Worm (Caenorhabditis elegans) whole organism, young adult: ENCODE results near the gene sulp-8.

Experiments used
- B0019.2 ChIP-seq: fragments of 200-800 bp; sonication (Bioruptor generic); conservative IDR thresholded peaks from 2 replicates; pipeline ENCODE4 v1.3.6; 2022; ENCODE audit warnings: missing genetic modification reagents, missing genetic modification characterization, missing compliant biosample characterization
- F22D6.2 ChIP-seq: sonication (generic microtip); optimal IDR thresholded peaks from 2 replicates; lab custom pipeline; 2016; ENCODE audit warnings: mild to moderate bottlenecking, missing genetic modification characterization, missing compliant biosample characterization
- F33H1.4 ChIP-seq: fragments of 200-800 bp; sonication (Bioruptor generic); IDR thresholded peaks from 2 replicates; pipeline ENCODE4 v1.3.6; 2022; ENCODE audit warnings: missing genetic modification reagents, missing genetic modification characterization, missing compliant biosample characterization
- K11D2.4 ChIP-seq: fragments of 200-800 bp; sonication (Bioruptor generic); IDR thresholded peaks from 2 replicates; pipeline ENCODE4 v1.3.6; 2022; ENCODE audit warnings: missing genetic modification reagents, missing genetic modification characterization, missing compliant biosample characterization
- K12H6.12 ChIP-seq: fragments of 200-800 bp; sonication (Bioruptor generic); optimal IDR thresholded peaks from 2 replicates; lab custom pipeline; 2018; ENCODE audit warnings: mild to moderate bottlenecking, missing genetic modification characterization, missing compliant biosample characterization
- T07F8.4 ChIP-seq: sonication (generic microtip); optimal IDR thresholded peaks from 2 replicates; lab custom pipeline; 2016; ENCODE audit warnings: mild to moderate bottlenecking, missing genetic modification characterization, moderate library complexity, missing compliant biosample characterization
- T26A5.8 ChIP-seq: sonication (generic microtip); optimal IDR thresholded peaks from 2 replicates; lab custom pipeline; 2016; ENCODE audit warnings: missing genetic modification characterization, missing compliant biosample characterization
- Y53F4B.3 ChIP-seq: fragments of 200-800 bp; sonication (Bioruptor generic); IDR thresholded peaks from 2 replicates; pipeline ENCODE4 v1.3.6; 2022; ENCODE audit warnings: missing genetic modification reagents, missing genetic modification characterization, missing compliant biosample characterization
- Y95B8A.8 ChIP-seq: fragments of 200-800 bp; sonication (Bioruptor generic); IDR thresholded peaks from 2 replicates; pipeline ENCODE4 v1.3.6; 2022; ENCODE audit warnings: missing genetic modification reagents, missing genetic modification characterization, missing compliant biosample characterization
- ZK185.1 ChIP-seq: sonication (generic microtip); optimal IDR thresholded peaks from 2 replicates; lab custom pipeline; 2016; ENCODE audit warnings: mild to moderate bottlenecking, missing genetic modification characterization, missing compliant biosample characterization; ENCODE audit not compliant: poor library complexity, severe bottlenecking
- athp-1 ChIP-seq: sonication (generic microtip); optimal IDR thresholded peaks from 2 replicates; lab custom pipeline; 2017; ENCODE audit warnings: mild to moderate bottlenecking, missing genetic modification characterization, missing compliant biosample characterization
- ceh-40 ChIP-seq: fragments of 200-800 bp; sonication (Bioruptor generic); IDR thresholded peaks from 2 replicates; pipeline ENCODE4 v1.3.6; 2022; ENCODE audit warnings: missing genetic modification characterization, missing compliant biosample characterization
- chd-7 ChIP-seq: sonication (generic microtip); optimal IDR thresholded peaks from 2 replicates; lab custom pipeline; 2016; ENCODE audit warnings: mild to moderate bottlenecking, missing genetic modification characterization, moderate library complexity, missing compliant biosample characterization
- die-1 ChIP-seq: sonication (generic microtip); optimal IDR thresholded peaks from 2 replicates; lab custom pipeline; 2016; ENCODE audit warnings: missing genotype, mild to moderate bottlenecking, missing genetic modification characterization, missing compliant biosample characterization
- dox-1 ChIP-seq: fragments of 200-800 bp; sonication (Bioruptor generic); IDR thresholded peaks from 2 replicates; pipeline ENCODE4 v1.3.6; 2022; ENCODE audit warnings: missing genetic modification reagents, missing genetic modification characterization, missing compliant biosample characterization
- dpff-1 ChIP-seq: sonication (generic microtip); optimal IDR thresholded peaks from 2 replicates; lab custom pipeline; 2017; ENCODE audit warnings: mild to moderate bottlenecking, missing genetic modification characterization, missing compliant biosample characterization
- dpl-1 ChIP-seq: fragments of 150-350 bp; optimal IDR thresholded peaks from 2 replicates; lab custom pipeline; 2014; ENCODE audit warnings: missing biosample characterization, missing genetic modification reagents, missing genetic modification characterization
- efl-1 ChIP-seq: fragments of 150-350 bp; optimal IDR thresholded peaks from 2 replicates; lab custom pipeline; 2014; ENCODE audit warnings: missing biosample characterization, missing genetic modification reagents, missing genetic modification characterization
- egrh-3 ChIP-seq: fragments of 200-800 bp; sonication (Bioruptor generic); IDR thresholded peaks from 2 replicates; pipeline ENCODE4 v1.3.6; 2022; ENCODE audit warnings: missing genetic modification reagents, missing genetic modification characterization, missing compliant biosample characterization
- hmg-1.2 ChIP-seq: fragments of 200-800 bp; sonication (Bioruptor generic); IDR thresholded peaks from 2 replicates; pipeline ENCODE4 v1.3.6; 2022; ENCODE audit warnings: missing genetic modification reagents, missing genetic modification characterization, missing compliant biosample characterization
- hmg-20 ChIP-seq: fragments of 200-800 bp; sonication (Bioruptor generic); IDR thresholded peaks from 2 replicates; pipeline ENCODE4 v1.3.6; 2022; ENCODE audit warnings: missing genetic modification reagents, missing genetic modification characterization, missing compliant biosample characterization
- hrde-1 ChIP-seq: sonication (generic microtip); optimal IDR thresholded peaks from 2 replicates; lab custom pipeline; 2016; ENCODE audit warnings: missing genetic modification characterization, mild to moderate bottlenecking, missing compliant biosample characterization, moderate library complexity, missing genotype, missing genetic modification reagents, borderline replicate concordance
- hsf-1 ChIP-seq: fragments of 200-800 bp; sonication (Bioruptor generic); IDR thresholded peaks from 2 replicates; pipeline ENCODE4 v1.3.6; 2022; ENCODE audit warnings: missing genetic modification reagents, missing genetic modification characterization, missing compliant biosample characterization
- lin-54 ChIP-seq: fragments of 200-800 bp; sonication (Bioruptor generic); optimal IDR thresholded peaks from 2 replicates; lab custom pipeline; 2018; ENCODE audit warnings: mild to moderate bottlenecking, missing genetic modification characterization, missing compliant biosample characterization
- lir-1 ChIP-seq: fragments of 200-800 bp; sonication (Bioruptor generic); conservative IDR thresholded peaks from 2 replicates; pipeline ENCODE4 v1.3.6; 2022; ENCODE audit warnings: missing genetic modification reagents, missing genetic modification characterization, missing compliant biosample characterization
- madf-6 ChIP-seq: fragments of 200-800 bp; sonication (Bioruptor generic); IDR thresholded peaks from 2 replicates; pipeline ENCODE4 v1.3.6; 2022; ENCODE audit warnings: missing genetic modification reagents, missing genetic modification characterization, missing compliant biosample characterization
- mcd-1 ChIP-seq: fragments of 200-800 bp; sonication (Bioruptor generic); IDR thresholded peaks from 2 replicates; pipeline ENCODE4 v1.3.6; 2022; ENCODE audit warnings: missing genetic modification reagents, missing genetic modification characterization, missing compliant biosample characterization
- mel-28 ChIP-seq: sonication (generic microtip); optimal IDR thresholded peaks from 2 replicates; lab custom pipeline; 2016; ENCODE audit warnings: borderline replicate concordance, mild to moderate bottlenecking, missing genetic modification characterization, missing compliant biosample characterization
- mxl-1 ChIP-seq: sonication (generic microtip); optimal IDR thresholded peaks from 2 replicates; lab custom pipeline; 2016; ENCODE audit warnings: missing genetic modification characterization, missing compliant biosample characterization
- nfya-2 ChIP-seq: fragments of 200-800 bp; sonication (Bioruptor generic); IDR thresholded peaks from 2 replicates; pipeline ENCODE4 v1.3.6; 2022; ENCODE audit warnings: missing genetic modification reagents, missing genetic modification characterization, missing compliant biosample characterization
- snpc-4 ChIP-seq, 5 experiments: fragments of 150-350 bp in 1 of 5; sonication (generic microtip) in 4 of 5; optimal IDR thresholded peaks; 2 replicates each; lab custom pipeline; 2014 to 2018; ENCODE audit warnings: missing genetic modification characterization in 5 of 5, missing biosample characterization in 3 of 5, antibody characterized with exemption in 2 of 5, mild to moderate bottlenecking in 2 of 5, missing compliant biosample characterization in 2 of 5, missing genotype in 2 of 5, moderate library complexity in 2 of 5, missing genetic modification reagents in 1 of 5
- somi-1 ChIP-seq: fragments of 200-800 bp; sonication (Bioruptor generic); optimal IDR thresholded peaks from 2 replicates; lab custom pipeline; 2018; ENCODE audit warnings: mild to moderate bottlenecking, missing genetic modification characterization, missing compliant biosample characterization
- sptf-2 ChIP-seq: fragments of 200-800 bp; sonication (Bioruptor generic); optimal IDR thresholded peaks from 2 replicates; lab custom pipeline; 2018; ENCODE audit warnings: mild to moderate bottlenecking, missing genetic modification characterization, missing compliant biosample characterization
- tbp1 ChIP-seq: fragments of 200-800 bp; sonication (Bioruptor generic); optimal IDR thresholded peaks from 2 replicates; lab custom pipeline; 2018; ENCODE audit warnings: mild to moderate bottlenecking, missing genetic modification characterization, missing compliant biosample characterization
- zfh-2 ChIP-seq: fragments of 200-800 bp; sonication (Bioruptor generic); conservative IDR thresholded peaks from 2 replicates; pipeline ENCODE4 v1.3.6; 2022; ENCODE audit warnings: missing genetic modification reagents, missing genetic modification characterization, missing compliant biosample characterization
- zim-3 ChIP-seq: sonication (generic microtip); optimal IDR thresholded peaks from 2 replicates; lab custom pipeline; 2017; ENCODE audit warnings: mild to moderate bottlenecking, missing genetic modification characterization, moderate library complexity, missing compliant biosample characterization
- ztf-22 ChIP-seq: fragments of 200-800 bp; sonication (Bioruptor generic); optimal IDR thresholded peaks from 2 replicates; lab custom pipeline; 2018; ENCODE audit warnings: mild to moderate bottlenecking, missing genetic modification characterization, moderate library complexity, missing compliant biosample characterization

sulp-8 gene

ce11 chrV:9630944-9631343, 42.5 kb downstream of the sulp-8 start, which contains the start of gene T06E4.5:
Gene T06E4.5, plus strand, starts transcription at chrV:9631244.
- TF ChIP-seq F22D6.2 (no peak), die-1 (tag; lab: Kevin White, UChicago) (no peak), mxl-1 (tag; lab: Kevin White, UChicago) (no peak), efl-1 (GFP tag; lab: Kevin White, UChicago) (no peak), zim-3 (no peak), snpc-4 (GFP tag; optimal IDR thresholded peaks at IDR 0.05; lab: Kevin White, UChicago) (no peak), snpc-4 (tag; optimal IDR thresholded peaks at IDR 0.05; lab: Kevin White, UChicago) (no peak)

- no peak for TF ChIP-seq dpff-1 (tag; lab: Kevin White, UChicago)
- no peak for TF ChIP-seq Y53F4B.3 (GFP tag; lab: Robert Waterston, UW)
- TF ChIP-seq Y95B8A.8, result no peak
- peak; percentile 32; the same call in 1 of the 2 replicates for TF ChIP-seq mcd-1 (GFP tag; lab: Robert Waterston, UW)
- no peak for TF ChIP-seq zim-3
- no peak for TF ChIP-seq F33H1.4
- no peak for TF ChIP-seq T26A5.8 (tag; lab: Kevin White, UChicago)
- TF ChIP-seq B0019.2, result no peak
- peak; percentile 72 for TF ChIP-seq zfh-2
- TF ChIP-seq K11D2.4 (GFP tag; lab: Robert Waterston, UW), result no peak
- TF ChIP-seq sptf-2 (GFP tag; lab: Kevin White, UChicago), result no peak
- no peak for TF ChIP-seq tbp1
- TF ChIP-seq hmg-20 (GFP tag; lab: Robert Waterston, UW), result no peak
- TF ChIP-seq dpl-1 (GFP tag; lab: Kevin White, UChicago), result no peak
- TF ChIP-seq T07F8.4 (tag; lab: Kevin White, UChicago), result no peak
- TF ChIP-seq lin-54 (GFP tag; lab: Kevin White, UChicago), result no peak
- no peak for TF ChIP-seq hsf-1
- TF ChIP-seq madf-6 (GFP tag; lab: Robert Waterston, UW), result no peak
- TF ChIP-seq mel-28 (tag; lab: Kevin White, UChicago), result no peak
- TF ChIP-seq hmg-1.2 (GFP tag; lab: Robert Waterston, UW), result no peak
- peak; percentile 34; the same call in 1 of the 2 replicates for TF ChIP-seq dox-1 (GFP tag; lab: Robert Waterston, UW)
- TF ChIP-seq nfya-2, result no peak
- TF ChIP-seq ztf-22 (GFP tag; lab: Kevin White, UChicago), result no peak
- peak; percentile 97 for TF ChIP-seq egrh-3 (GFP tag; lab: Robert Waterston, UW)
- no peak for TF ChIP-seq somi-1 (GFP tag; lab: Kevin White, UChicago)
- TF ChIP-seq hrde-1 (tag; lab: Kevin White, UChicago), result no peak
- TF ChIP-seq athp-1 (tag; lab: Kevin White, UChicago), result no peak
- TF ChIP-seq K12H6.12 (tag; lab: Kevin White, UChicago), result no peak
- TF ChIP-seq lir-1, result no peak
- no peak for TF ChIP-seq ceh-40 (GFP tag; lab: Robert Waterston, UW)
- TF ChIP-seq chd-7, result no peak
- TF ChIP-seq, all 124 proteins: peak for 4
These were observed 42.9 kb downstream of the sulp-8 start for ce11 chrV:9630542-9630941.

DNA sequence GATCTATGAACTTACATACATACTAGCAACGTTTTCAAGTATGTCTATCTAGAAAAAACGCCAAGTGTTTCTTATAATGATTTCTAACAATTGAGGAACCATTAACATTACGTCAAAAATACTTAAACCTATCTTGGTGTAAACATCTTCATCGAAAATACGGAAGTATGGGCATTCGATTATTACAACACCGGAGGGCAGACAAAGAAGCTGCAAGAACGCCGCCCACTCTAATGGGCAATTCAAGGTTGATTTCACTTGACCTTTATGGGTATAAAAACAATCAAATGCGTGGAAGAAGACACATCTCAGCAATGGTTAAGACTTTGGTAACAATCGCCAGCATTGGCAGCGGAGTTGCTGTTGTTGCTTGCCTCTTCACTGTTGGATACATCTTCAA, 43.8 kb downstream of the sulp-8 start, which contains the start of gene col-146:
Gene col-146 (plus strand): TSS at position 301 of the 400 bp plus-strand sequence.
- TF ChIP-seq ZK185.1, result no peak
- no peak for TF ChIP-seq dpff-1 (tag; lab: Kevin White, UChicago)
- TF ChIP-seq, all 124 proteins: peak for 0
